Fruit fly (Drosophila melanogaster): ENCODE measurements around the gene CG3288.
A peak's percentile ranks its signal among the peaks of the same experiment; 100 is the strongest.

CG3288 gene

dm6 chr3L:20841465-20842109 lies 5.6 kb downstream of the CG3288 start, which contains the start of the genes CSN3 and CG11456 (continued):
- TF ChIP-seq CG10462 (GFP tag; optimal IDR thresholded peaks at IDR 0.05) (no peak), CG4404 (GFP tag; IDR thresholded peaks at IDR 0.05) (no peak), eyg (GFP tag; optimal IDR thresholded peaks at IDR 0.05) (no peak), CG17829 (tag; optimal IDR thresholded peaks at IDR 0.05) (no peak), Dbx (GFP tag; IDR thresholded peaks at IDR 0.05) (peak; percentile 67; the same call in 2 of the 3 replicates), da (GFP tag; optimal IDR thresholded peaks at IDR 0.05) (no peak), CG4360 (GFP tag; IDR thresholded peaks at IDR 0.05) (no peak), CTCF (GFP tag; optimal IDR thresholded peaks at IDR 0.05) (peak; percentile 96), luna (GFP tag; optimal IDR thresholded peaks at IDR 0.05) (peak; percentile 31), CG10209 (GFP tag; optimal IDR thresholded peaks at IDR 0.05) (no peak), BEAF-32 (GFP tag; optimal IDR thresholded peaks at IDR 0.05) (peak; percentile 74), Nf-YB (GFP tag; optimal IDR thresholded peaks at IDR 0.05) (no peak), CG32772 (GFP tag; IDR thresholded peaks at IDR 0.05) (0 out of 2 replicates have a peak, but pooled peaks have one; percentile 13), az2 (GFP tag; optimal IDR thresholded peaks at IDR 0.05) (no peak), tgo (GFP tag; IDR thresholded peaks at IDR 0.05) (no peak), org-1 (GFP tag; optimal IDR thresholded peaks at IDR 0.05) (no peak), NC2α (GFP tag; optimal IDR thresholded peaks at IDR 0.05) (no peak), cas (GFP tag; IDR thresholded peaks at IDR 0.05) (no peak), CG7963 (GFP tag; IDR thresholded peaks at IDR 0.05; ENCODE audit: partially characterized antibody) (peak; percentile 72), zfh1 (GFP tag; IDR thresholded peaks at IDR 0.05) (no peak), gt (GFP tag; IDR thresholded peaks at IDR 0.05) (no peak), Myb (GFP tag; optimal IDR thresholded peaks at IDR 0.05) (peak; percentile 48), aop (GFP tag; IDR thresholded peaks at IDR 0.05) (no peak), CG16779 (GFP tag; IDR thresholded peaks at IDR 0.05) (no peak), CG9932 (GFP tag; IDR thresholded peaks at IDR 0.05) (peak; percentile 75), maf-S (GFP tag; optimal IDR thresholded peaks at IDR 0.05) (peak; percentile 45), CG10267 (tag; optimal IDR thresholded peaks at IDR 0.05) (peak; percentile 97), Side (GFP tag; optimal IDR thresholded peaks at IDR 0.05) (peak; percentile 14), prd (optimal IDR thresholded peaks at IDR 0.05) (no peak), prd (GFP tag; IDR thresholded peaks at IDR 0.05) (peak; percentile 44; the same call in 1 of the 3 replicates), CG31441 (GFP tag; IDR thresholded peaks at IDR 0.05) (no peak), CG11696 (GFP tag; IDR thresholded peaks at IDR 0.05) (no peak), HmgD (GFP tag; optimal IDR thresholded peaks at IDR 0.05) (peak; percentile 17), CG1602 (GFP tag; optimal IDR thresholded peaks at IDR 0.05) (peak; percentile 21), H2.0 (GFP tag; IDR thresholded peaks at IDR 0.05) (peak; percentile 45; the same call in 1 of the 2 replicates), MESR4 (GFP tag; optimal IDR thresholded peaks at IDR 0.05) (peak; percentile 25), Kr (GFP tag; optimal IDR thresholded peaks at IDR 0.05) (peak; percentile 85), scrt (GFP tag; optimal IDR thresholded peaks at IDR 0.05) (peak; percentile 43), tin (GFP tag; optimal IDR thresholded peaks at IDR 0.05) (peak; percentile 62), Doc3 (GFP tag; IDR thresholded peaks at IDR 0.05; ENCODE audit: partially characterized antibody) (peak; percentile 63; the same call in 1 of the 3 replicates), CkIIα-i1 (GFP tag; IDR thresholded peaks at IDR 0.05) (no peak), dm (GFP tag; optimal IDR thresholded peaks at IDR 0.05) (no peak), Atf6 (GFP tag; IDR thresholded peaks at IDR 0.05) (no peak), CG11456 (GFP tag; IDR thresholded peaks at IDR 0.05) (peak; percentile 86), CG10979 (tag; optimal IDR thresholded peaks at IDR 0.05) (no peak), gsb (GFP tag; IDR thresholded peaks at IDR 0.05) (no peak), ERR (GFP tag; optimal IDR thresholded peaks at IDR 0.05) (no peak)
